Fruit fly (Drosophila melanogaster): ENCODE results near the gene CG42613.

The CG42613 gene

dm6 chr3R:18923208-18923761 lies 5.7 kb upstream of the CG42613 start (continued):
- TF ChIP-seq CG17328 (GFP tag; IDR thresholded peaks at IDR 0.05) (no peak), Hr39 (optimal IDR thresholded peaks at IDR 0.05) (no peak), CG6254 (GFP tag; optimal IDR thresholded peaks at IDR 0.05) (peak; percentile 16), CG13296 (GFP tag; optimal IDR thresholded peaks at IDR 0.05) (no peak), CG11456 (GFP tag; IDR thresholded peaks at IDR 0.05) (no peak), CG16815 (GFP tag; optimal IDR thresholded peaks at IDR 0.05) (no peak), CG9797 (GFP tag; optimal IDR thresholded peaks at IDR 0.05) (no peak), Gsc (GFP tag; IDR thresholded peaks at IDR 0.05) (no peak), bsh (GFP tag; optimal IDR thresholded peaks at IDR 0.05) (peak in 1 of 2 experiments; percentile 16), CG6175 (GFP tag; IDR thresholded peaks at IDR 0.05) (no peak), CG1832 (GFP tag; optimal IDR thresholded peaks at IDR 0.05) (no peak), BEAF-32 (GFP tag; optimal IDR thresholded peaks at IDR 0.05) (no peak), fd102C (GFP tag; optimal IDR thresholded peaks at IDR 0.05) (no peak), psq (GFP tag; optimal IDR thresholded peaks at IDR 0.05) (no peak), Med (GFP tag) (peak; percentile 57), Rfx (GFP tag; IDR thresholded peaks at IDR 0.05) (no peak), CG14860 (GFP tag; IDR thresholded peaks at IDR 0.05; ENCODE audit: partially characterized antibody) (no peak), CG6813 (GFP tag; optimal IDR thresholded peaks at IDR 0.05) (no peak), crc (GFP tag; optimal IDR thresholded peaks at IDR 0.05) (no peak), bigmax (GFP tag; optimal IDR thresholded peaks at IDR 0.05) (peak; percentile 43), E2f2 (GFP tag; IDR thresholded peaks at IDR 0.05) (no peak), ttk (GFP tag; IDR thresholded peaks at IDR 0.05) (no peak), CG7928 (GFP tag; optimal IDR thresholded peaks at IDR 0.05) (no peak), otp (GFP tag; IDR thresholded peaks at IDR 0.05) (no peak), chif (GFP tag; optimal IDR thresholded peaks at IDR 0.05) (no peak), Oaz (GFP tag; IDR thresholded peaks at IDR 0.05) (no peak), pros (GFP tag; optimal IDR thresholded peaks at IDR 0.05) (no peak), tup (GFP tag; optimal IDR thresholded peaks at IDR 0.05) (no peak), dm (GFP tag; optimal IDR thresholded peaks at IDR 0.05) (no peak), dpn (GFP tag; optimal IDR thresholded peaks at IDR 0.05) (no peak), cwo (GFP tag; optimal IDR thresholded peaks at IDR 0.05) (no peak), az2 (GFP tag; optimal IDR thresholded peaks at IDR 0.05) (no peak), CG30020 (tag; optimal IDR thresholded peaks at IDR 0.05) (no peak), D (optimal IDR thresholded peaks at IDR 0.05) (no peak), D (GFP tag; optimal IDR thresholded peaks at IDR 0.05) (no peak), Bteb2 (GFP tag; optimal IDR thresholded peaks at IDR 0.05) (no peak), dan (GFP tag; IDR thresholded peaks at IDR 0.05) (no peak), CG34376 (GFP tag; optimal IDR thresholded peaks at IDR 0.05) (no peak), CG10274 (GFP tag; optimal IDR thresholded peaks at IDR 0.05) (no peak), odd (GFP tag; optimal IDR thresholded peaks at IDR 0.05) (no peak), CG9932 (GFP tag; IDR thresholded peaks at IDR 0.05) (no peak), eve (GFP tag; optimal IDR thresholded peaks at IDR 0.05) (no peak), CG5245 (GFP tag; optimal IDR thresholded peaks at IDR 0.05) (no peak), ara (GFP tag; IDR thresholded peaks at IDR 0.05) (no peak), NK7.1 (GFP tag; optimal IDR thresholded peaks at IDR 0.05) (no peak), CG14050 (GFP tag; IDR thresholded peaks at IDR 0.05) (no peak), Optix (GFP tag; IDR thresholded peaks at IDR 0.05) (no peak), CG14710 (tag; optimal IDR thresholded peaks at IDR 0.05) (peak; percentile 8), YL-1 (GFP tag; optimal IDR thresholded peaks at IDR 0.05) (no peak), CG1602 (GFP tag; optimal IDR thresholded peaks at IDR 0.05) (no peak), CG17186 (GFP tag; optimal IDR thresholded peaks at IDR 0.05) (no peak), Lpt (GFP tag; optimal IDR thresholded peaks at IDR 0.05) (no peak)
